Fruit fly (Drosophila melanogaster): ENCODE measurements around the gene sunn.

dm6 chr3L:11717993-11718392, 10.2 kb upstream of the sunn start:
- TF ChIP-seq h (optimal IDR thresholded peaks at IDR 0.05) (no peak), ttk (optimal IDR thresholded peaks at IDR 0.05) (no peak), Myc (optimal IDR thresholded peaks at IDR 0.05) (no peak), psq (optimal IDR thresholded peaks at IDR 0.05) (no peak)
